Worm (Caenorhabditis elegans): ENCODE data around the gene F25E2.2.

- TF ChIP-seq ama-1 (optimal IDR thresholded peaks at IDR 0.05) = no peak
- TF ChIP-seq nhr-25 (tag; optimal IDR thresholded peaks at IDR 0.05) = no peak
- no peak for TF ChIP-seq skn-1 (tag; optimal IDR thresholded peaks at IDR 0.05)
- TF ChIP-seq eor-1 (tag; optimal IDR thresholded peaks at IDR 0.05) = no peak
- TF ChIP-seq lin-15B (tag; optimal IDR thresholded peaks at IDR 0.05) = no peak
- no peak for TF ChIP-seq daf-12 (tag; optimal IDR thresholded peaks at IDR 0.05)
Observed at ce11 chrX:859401-859800, 48.8 kb upstream of the F25E2.2 start, which contains the start of gene F56F10.2.

All from whole organism, L3 larva.